Worm (Caenorhabditis elegans) whole organism, late embryonic: Measurements from ENCODE around the gene eif-2D.

ENCODE experiments used
- C08G9.2 ChIP-seq: sonication (generic microtip); optimal IDR thresholded peaks from 2 replicates; lab custom pipeline; 2016; ENCODE audit warnings: mild to moderate bottlenecking, missing genetic modification characterization, moderate library complexity, missing compliant biosample characterization
- F13H6.1 ChIP-seq: sonication (generic microtip); optimal IDR thresholded peaks from 2 replicates; lab custom pipeline; 2016; ENCODE audit warnings: missing genetic modification characterization, missing compliant biosample characterization
- K02D7.2 ChIP-seq: sonication (generic microtip); optimal IDR thresholded peaks from 2 replicates; lab custom pipeline; 2017; ENCODE audit warnings: mild to moderate bottlenecking, missing genetic modification characterization, missing compliant biosample characterization
- K09A11.1 ChIP-seq: sonication (generic microtip); optimal IDR thresholded peaks from 2 replicates; lab custom pipeline; 2017; ENCODE audit warnings: antibody characterized with exemption, mild to moderate bottlenecking, missing genetic modification characterization, missing compliant biosample characterization; ENCODE audit not compliant: insufficient read depth
- T23F11.4 ChIP-seq: fragments of 200-800 bp; sonication (Bioruptor generic); optimal IDR thresholded peaks from 2 replicates; lab custom pipeline; 2018; ENCODE audit warnings: mild to moderate bottlenecking, missing genetic modification characterization, missing compliant biosample characterization
- Y22D7AL.16 ChIP-seq: sonication (generic microtip); optimal IDR thresholded peaks from 2 replicates; lab custom pipeline; 2016; ENCODE audit warnings: missing genetic modification characterization, missing compliant biosample characterization
- ahr-1 ChIP-seq: sonication (generic microtip); optimal IDR thresholded peaks from 2 replicates; lab custom pipeline; 2016; ENCODE audit warnings: missing genetic modification characterization, missing compliant biosample characterization
- ama-1 ChIP-seq: fragments of 150-350 bp; optimal IDR thresholded peaks from 2 replicates; lab custom pipeline; 2014
- ceh-14 ChIP-seq: sonication (generic microtip); optimal IDR thresholded peaks from 2 replicates; lab custom pipeline; 2016; ENCODE audit warnings: missing genotype, missing genetic modification characterization, missing compliant biosample characterization
- ceh-18 ChIP-seq: sonication (generic microtip); optimal IDR thresholded peaks from 2 replicates; lab custom pipeline; 2016; ENCODE audit warnings: missing genetic modification characterization, missing compliant biosample characterization
- ceh-2 ChIP-seq: sonication (generic microtip); optimal IDR thresholded peaks from 2 replicates; lab custom pipeline; 2016; ENCODE audit warnings: missing genotype, missing genetic modification characterization, missing compliant biosample characterization
- ceh-22 ChIP-seq: sonication (generic microtip); optimal IDR thresholded peaks from 2 replicates; lab custom pipeline; 2017; ENCODE audit warnings: missing biosample characterization, missing genetic modification characterization
- ceh-30 ChIP-seq: fragments of 150-350 bp; optimal IDR thresholded peaks from 2 replicates; lab custom pipeline; 2014; ENCODE audit warnings: missing biosample characterization, missing genetic modification characterization
- ceh-31 ChIP-seq: sonication (generic microtip); optimal IDR thresholded peaks from 2 replicates; lab custom pipeline; 2016; ENCODE audit warnings: missing genetic modification characterization, missing compliant biosample characterization
- ceh-34 ChIP-seq: sonication (generic microtip); optimal IDR thresholded peaks from 2 replicates; lab custom pipeline; 2016; ENCODE audit warnings: mild to moderate bottlenecking, missing genetic modification characterization, missing compliant biosample characterization
- ceh-45 ChIP-seq: fragments of 200-800 bp; sonication (Bioruptor generic); IDR thresholded peaks from 2 replicates; pipeline ENCODE4 v1.3.6; 2022; ENCODE audit warnings: missing genetic modification reagents, missing genetic modification characterization, missing compliant biosample characterization
- ceh-48 ChIP-seq: sonication (generic microtip); optimal IDR thresholded peaks from 2 replicates; lab custom pipeline; 2016; ENCODE audit warnings: missing genetic modification characterization, inconsistent platforms, missing compliant biosample characterization
- ceh-6 ChIP-seq: fragments of 200-800 bp; sonication (Bioruptor generic); optimal IDR thresholded peaks from 2 replicates; lab custom pipeline; 2018; ENCODE audit warnings: mild to moderate bottlenecking, missing genetic modification characterization, missing compliant biosample characterization
- elt-2 ChIP-seq: sonication (generic microtip); optimal IDR thresholded peaks from 2 replicates; lab custom pipeline; 2016; ENCODE audit warnings: missing genetic modification reagents, missing genetic modification characterization, missing compliant biosample characterization
- elt-4 ChIP-seq: sonication (generic microtip); optimal IDR thresholded peaks from 2 replicates; lab custom pipeline; 2016; ENCODE audit warnings: missing genetic modification characterization, missing compliant biosample characterization
- ets-4 ChIP-seq: sonication (generic microtip); optimal IDR thresholded peaks from 2 replicates; lab custom pipeline; 2016; ENCODE audit warnings: missing genetic modification characterization, missing compliant biosample characterization
- eyg-1 ChIP-seq: sonication (generic microtip); optimal IDR thresholded peaks from 2 replicates; lab custom pipeline; 2016; ENCODE audit warnings: missing genotype, missing genetic modification characterization, missing compliant biosample characterization
- fax-1 ChIP-seq: sonication (generic microtip); optimal IDR thresholded peaks from 2 replicates; lab custom pipeline; 2016; ENCODE audit warnings: missing genotype, missing genetic modification characterization, missing compliant biosample characterization
- fkh-10 ChIP-seq: fragments of 150-350 bp; optimal IDR thresholded peaks from 2 replicates; lab custom pipeline; 2014; ENCODE audit warnings: missing biosample characterization, missing genetic modification reagents, missing genetic modification characterization
- hlh-13 ChIP-seq: fragments of 200-800 bp; sonication (Bioruptor generic); optimal IDR thresholded peaks from 2 replicates; lab custom pipeline; 2018; ENCODE audit warnings: mild to moderate bottlenecking, missing genetic modification characterization, missing compliant biosample characterization
- hlh-6 ChIP-seq: sonication (generic microtip); optimal IDR thresholded peaks from 2 replicates; lab custom pipeline; 2016; ENCODE audit warnings: missing genotype, missing genetic modification characterization, missing compliant biosample characterization
- hlh-8 ChIP-seq: sonication (generic microtip); optimal IDR thresholded peaks from 2 replicates; lab custom pipeline; 2016; ENCODE audit warnings: missing genotype, missing genetic modification characterization, missing compliant biosample characterization
- lin-11 ChIP-seq: fragments of 200-800 bp; sonication (Bioruptor generic); optimal IDR thresholded peaks from 2 replicates; lab custom pipeline; 2018; ENCODE audit warnings: mild to moderate bottlenecking, missing genetic modification characterization, missing compliant biosample characterization
- nfya-1 ChIP-seq: sonication (generic microtip); optimal IDR thresholded peaks from 2 replicates; lab custom pipeline; 2017; ENCODE audit warnings: missing genetic modification characterization, mild to moderate bottlenecking, missing compliant biosample characterization, antibody characterized with exemption, moderate library complexity
- nhr-11 ChIP-seq: fragments of 150-350 bp; optimal IDR thresholded peaks from 2 replicates; lab custom pipeline; 2014; ENCODE audit warnings: missing biosample characterization, missing genetic modification characterization
- nhr-232 ChIP-seq: sonication (generic microtip); optimal IDR thresholded peaks from 2 replicates; lab custom pipeline; 2016; ENCODE audit warnings: missing genetic modification characterization, missing compliant biosample characterization
- pax-1 ChIP-seq: fragments of 150-350 bp; optimal IDR thresholded peaks from 2 replicates; lab custom pipeline; 2014; ENCODE audit warnings: missing biosample characterization, missing genetic modification characterization
- pha-4 ChIP-seq: fragments of 150-350 bp; optimal IDR thresholded peaks from 2 replicates; lab custom pipeline; 2018; ENCODE audit warnings: missing biosample characterization, missing genetic modification reagents, missing genetic modification characterization
- pqm-1 ChIP-seq: sonication (generic microtip); optimal IDR thresholded peaks from 2 replicates; lab custom pipeline; 2016; ENCODE audit warnings: missing genetic modification characterization, missing compliant biosample characterization
- pros-1 ChIP-seq: fragments of 150-350 bp; optimal IDR thresholded peaks from 2 replicates; lab custom pipeline; 2014; ENCODE audit warnings: missing biosample characterization, missing genetic modification reagents, missing genetic modification characterization
- ref-2 ChIP-seq: sonication (generic microtip); optimal IDR thresholded peaks from 2 replicates; lab custom pipeline; 2016; ENCODE audit warnings: missing genetic modification characterization, missing compliant biosample characterization
- sdc-2 ChIP-seq: sonication (generic microtip); optimal IDR thresholded peaks from 2 replicates; lab custom pipeline; 2016; ENCODE audit warnings: missing genotype, missing genetic modification characterization, missing compliant biosample characterization
- sox-4 ChIP-seq: sonication (generic microtip); optimal IDR thresholded peaks from 2 replicates; lab custom pipeline; 2017; ENCODE audit warnings: mild to moderate bottlenecking, missing genetic modification characterization, inconsistent platforms, missing compliant biosample characterization
- syd-9 ChIP-seq: sonication (generic microtip); optimal IDR thresholded peaks from 2 replicates; lab custom pipeline; 2016; ENCODE audit warnings: mild to moderate bottlenecking, missing genetic modification characterization, moderate library complexity, missing compliant biosample characterization
- tbx-2 ChIP-seq: sonication (generic microtip); optimal IDR thresholded peaks from 2 replicates; lab custom pipeline; 2016; ENCODE audit warnings: missing genetic modification characterization, missing compliant biosample characterization
- tbx-7 ChIP-seq: sonication (generic microtip); optimal IDR thresholded peaks from 2 replicates; lab custom pipeline; 2016; ENCODE audit warnings: missing genotype, missing genetic modification characterization, missing compliant biosample characterization
- ttx-3 ChIP-seq: sonication (generic microtip); optimal IDR thresholded peaks from 2 replicates; lab custom pipeline; 2016; ENCODE audit warnings: missing genetic modification reagents, missing genetic modification characterization, missing compliant biosample characterization
- unc-3 ChIP-seq, 2 experiments: fragments of 200-800 bp in 1 of 2; sonication (Bioruptor generic) in 1 of 2; sonication (generic microtip) in 1 of 2; conservative IDR thresholded peaks in 1 of 2; optimal IDR thresholded peaks in 1 of 2; 2 replicates each; pipeline versions ENCODE4 v1.3.6 to Lab custom; 2016 to 2022; ENCODE audit warnings: missing compliant biosample characterization in 2 of 2, missing genetic modification characterization in 2 of 2, missing genetic modification reagents in 1 of 2
- zip-5 ChIP-seq: sonication (generic microtip); optimal IDR thresholded peaks from 2 replicates; lab custom pipeline; 2016; ENCODE audit warnings: missing genetic modification characterization, missing compliant biosample characterization

Gene eif-2D

ce11 chrII:5642110-5642509, 49.4 kb upstream of the eif-2D start:
- TF ChIP-seq elt-2 (tag; lab: Kevin White, UChicago) (no peak), eyg-1 (tag; lab: Kevin White, UChicago) (no peak), ets-4 (no peak), unc-3 (GFP tag; conservative IDR thresholded peaks at IDR 0.05; lab: Robert Waterston, UW) (no peak), unc-3 (tag; optimal IDR thresholded peaks at IDR 0.05; lab: Kevin White, UChicago) (no peak), ttx-3 (no peak), ceh-22 (tag; lab: Kevin White, UChicago) (no peak), elt-4 (tag; lab: Kevin White, UChicago) (no peak), ceh-31 (tag; lab: Kevin White, UChicago) (no peak)

DNA sequence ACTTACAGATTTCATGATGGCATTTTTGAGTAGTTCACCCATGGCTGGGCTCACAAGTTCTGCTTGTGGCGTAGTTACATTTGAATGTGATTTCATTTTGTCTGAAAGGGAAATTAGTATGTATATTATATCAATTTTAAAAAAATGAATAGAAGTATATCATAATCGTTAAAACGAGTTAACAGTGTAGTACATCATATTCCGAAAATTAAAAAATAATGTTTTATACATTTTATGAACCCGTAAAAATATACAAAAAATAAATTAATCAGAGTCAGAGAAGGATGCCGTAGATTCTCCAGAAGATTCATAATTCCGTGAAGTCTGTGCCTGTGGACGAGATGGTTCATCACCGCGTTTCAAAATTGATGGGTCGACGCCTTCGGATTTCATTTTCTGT, 44.6 kb upstream of the eif-2D start, which contains the start of gene F59E12.9:
Gene F59E12.9, minus strand, starts transcription at position 101 of the 400 bp plus-strand sequence.
- TF ChIP-seq ceh-30 (tag; lab: Kevin White, UChicago) = no peak
- no peak for TF ChIP-seq Y22D7AL.16
- TF ChIP-seq lin-11 (tag; lab: Kevin White, UChicago) = no peak
- no peak for TF ChIP-seq sox-4 (tag; lab: Kevin White, UChicago)
- TF ChIP-seq nfya-1 (tag; lab: Kevin White, UChicago) = no peak
- no peak for TF ChIP-seq sdc-2
- TF ChIP-seq nhr-232 (tag; lab: Kevin White, UChicago) = no peak

ce11 chrII:5648272-5648671, 43.2 kb upstream of the eif-2D start, which contains the start of gene ddl-1:
TSS of gene ddl-1 (minus strand) at chrII:5648372.
- TF ChIP-seq nhr-232 (tag; lab: Kevin White, UChicago) (no peak), fkh-10 (GFP tag; lab: Kevin White, UChicago) (no peak), tbx-2 (tag; lab: Kevin White, UChicago) (no peak), ceh-18 (tag; lab: Kevin White, UChicago) (no peak), hlh-6 (tag; lab: Kevin White, UChicago) (no peak), ref-2 (tag; lab: Kevin White, UChicago) (no peak), pha-4 (no peak), unc-3 (GFP tag; conservative IDR thresholded peaks at IDR 0.05; lab: Robert Waterston, UW) (no peak), unc-3 (tag; optimal IDR thresholded peaks at IDR 0.05; lab: Kevin White, UChicago) (no peak), elt-4 (tag; lab: Kevin White, UChicago) (no peak), elt-2 (tag; lab: Kevin White, UChicago) (no peak), ceh-2 (tag; lab: Kevin White, UChicago) (no peak), nhr-11 (no peak), fax-1 (tag; lab: Kevin White, UChicago) (no peak), ttx-3 (no peak), pqm-1 (no peak), ama-1 (no peak), ets-4 (no peak), sdc-2 (no peak)

ce11 chrII:5649236-5650004, 42.1 kb upstream of the eif-2D start, which contains the start of the genes sam-4, F59E12.17 and zyg-1:
TSS of gene sam-4 (minus strand) at chrII:5649286.
TSS of gene F59E12.17 (minus strand) at chrII:5649470.
TSS of gene zyg-1 (plus strand) at chrII:5649748.
- TF ChIP-seq hlh-13 (GFP tag; lab: Kevin White, UChicago) = no peak
- TF ChIP-seq fax-1 (tag; lab: Kevin White, UChicago) = no peak
- peak; percentile 66 for TF ChIP-seq C08G9.2
- peak; percentile 20 for TF ChIP-seq zip-5
- TF ChIP-seq tbx-7 (tag; lab: Kevin White, UChicago) = peak; percentile 11
- no peak for TF ChIP-seq T23F11.4
- TF ChIP-seq tbx-2 (tag; lab: Kevin White, UChicago) = peak; percentile 70
- peak; percentile 29 for TF ChIP-seq ceh-14
- TF ChIP-seq hlh-8 (tag; lab: Kevin White, UChicago) = no peak
- TF ChIP-seq nfya-1 (tag; lab: Kevin White, UChicago) = peak; percentile 54
- TF ChIP-seq ceh-2 (tag; lab: Kevin White, UChicago) = peak; percentile 78
- TF ChIP-seq elt-2 (tag; lab: Kevin White, UChicago) = no peak
- no peak for TF ChIP-seq ahr-1 (tag; lab: Kevin White, UChicago)
- TF ChIP-seq ceh-6 (GFP tag; lab: Kevin White, UChicago) = no peak
- peak; percentile 38 for TF ChIP-seq ref-2 (tag; lab: Kevin White, UChicago)
- no peak for TF ChIP-seq ceh-45
- TF ChIP-seq pros-1 = no peak
- TF ChIP-seq ceh-31 (tag; lab: Kevin White, UChicago) = peak; percentile 90
- TF ChIP-seq ceh-34 (tag; lab: Kevin White, UChicago) = no peak
- peak; percentile 83 for TF ChIP-seq ets-4
- no peak for TF ChIP-seq ceh-30 (tag; lab: Kevin White, UChicago)
- peak; percentile 28 for TF ChIP-seq ceh-48
- no peak for TF ChIP-seq pax-1 (tag; lab: Kevin White, UChicago)
- peak; percentile 20 for TF ChIP-seq F13H6.1 (tag; lab: Kevin White, UChicago)
- no peak for TF ChIP-seq syd-9 (tag; lab: Kevin White, UChicago)
- no peak for TF ChIP-seq K02D7.2 (tag; lab: Kevin White, UChicago)
- no peak for TF ChIP-seq K09A11.1 (tag; lab: Kevin White, UChicago)
- TF ChIP-seq nhr-232 (tag; lab: Kevin White, UChicago) = no peak
